Worm (Caenorhabditis elegans): ENCODE measurements around the gene Y57G11C.33.

ce11 chrIV:14675789-14676188 lies 18.9 kb downstream of the Y57G11C.33 start:
- no peak for TF ChIP-seq W03F9.2 (tag; optimal IDR thresholded peaks at IDR 0.05)
- TF ChIP-seq dao-5 (tag; optimal IDR thresholded peaks at IDR 0.05), result no peak
